Worm (Caenorhabditis elegans): ENCODE results near the gene cutl-22.

ce11 chrV:1153387-1153786, 11.9 kb downstream of the cutl-22 start:
- TF ChIP-seq dao-5 (tag; optimal IDR thresholded peaks at IDR 0.05), result no peak
- TF ChIP-seq W03F9.2 (tag; optimal IDR thresholded peaks at IDR 0.05), result no peak

All from whole organism, L4/young adult.